Worm (Caenorhabditis elegans) whole organism, L2 larva: ENCODE measurements around the gene nstp-1.

Experiments used
- lsy-2 ChIP-seq, 2 experiments: fragments of 150-350 bp in 1 of 2; sonication (generic microtip) in 1 of 2; optimal IDR thresholded peaks; 2 replicates each; lab custom pipeline; 2014 to 2017; ENCODE audit warnings: missing biosample characterization in 2 of 2, missing genetic modification characterization in 2 of 2
- nhr-11 ChIP-seq: fragments of 150-350 bp; optimal IDR thresholded peaks from 2 replicates; lab custom pipeline; 2014; ENCODE audit warnings: missing biosample characterization, missing genetic modification characterization
- nhr-12 ChIP-seq: fragments of 150-350 bp; optimal IDR thresholded peaks from 2 replicates; lab custom pipeline; 2014; ENCODE audit warnings: missing biosample characterization, missing genetic modification characterization
- nhr-129 ChIP-seq: fragments of 150-350 bp; optimal IDR thresholded peaks from 2 replicates; lab custom pipeline; 2014; ENCODE audit warnings: missing biosample characterization, missing genetic modification characterization
- nhr-6 ChIP-seq: fragments of 150-350 bp; optimal IDR thresholded peaks from 2 replicates; lab custom pipeline; 2014; ENCODE audit warnings: missing biosample characterization, missing genetic modification characterization
- sem-4 ChIP-seq: fragments of 150-350 bp; optimal IDR thresholded peaks from 2 replicates; lab custom pipeline; 2014; ENCODE audit warnings: missing biosample characterization, missing genetic modification reagents, missing genetic modification characterization
- sma-9 ChIP-seq, 2 experiments: fragments of 150-350 bp in 1 of 2; sonication (generic microtip) in 1 of 2; optimal IDR thresholded peaks; 2 replicates each; lab custom pipeline; 2014 to 2016; ENCODE audit warnings: missing genetic modification characterization in 2 of 2, mild to moderate bottlenecking in 1 of 2, missing biosample characterization in 1 of 2, missing compliant biosample characterization in 1 of 2, missing genetic modification reagents in 1 of 2, moderate library complexity in 1 of 2
- ztf-11 ChIP-seq: sonication (generic microtip); optimal IDR thresholded peaks from 2 replicates; lab custom pipeline; 2017; ENCODE audit warnings: missing biosample characterization, missing genetic modification characterization

nstp-1 gene

ce11 chrIV:9034340-9034739 is 49.7 kb downstream of the nstp-1 start, which contains the start of gene C53D6.10:
C53D6.10 (minus strand) TSS chrIV:9034440.
- no peak for TF ChIP-seq lsy-2 (tag; optimal IDR thresholded peaks at IDR 0.05; lab: Kevin White, UChicago)
- no peak for TF ChIP-seq nhr-129
- TF ChIP-seq sem-4 (tag; lab: Kevin White, UChicago) = no peak
- no peak for TF ChIP-seq ztf-11 (tag; lab: Kevin White, UChicago)
- no peak for TF ChIP-seq nhr-12 (tag; lab: Kevin White, UChicago)
- no peak for TF ChIP-seq nhr-11 (tag; lab: Kevin White, UChicago)
- TF ChIP-seq sma-9 (GFP tag; optimal IDR thresholded peaks at IDR 0.05; lab: Kevin White, UChicago) = no peak
- TF ChIP-seq sma-9 (tag; optimal IDR thresholded peaks at IDR 0.05; lab: Kevin White, UChicago) = no peak
- no peak for TF ChIP-seq nhr-6 (tag; lab: Kevin White, UChicago)
